Fruit fly (Drosophila melanogaster): Measurements from ENCODE around the gene Cbp80.
A peak's percentile ranks its signal among the peaks of the same experiment; 100 is the strongest.

Cbp80 gene

DNA sequence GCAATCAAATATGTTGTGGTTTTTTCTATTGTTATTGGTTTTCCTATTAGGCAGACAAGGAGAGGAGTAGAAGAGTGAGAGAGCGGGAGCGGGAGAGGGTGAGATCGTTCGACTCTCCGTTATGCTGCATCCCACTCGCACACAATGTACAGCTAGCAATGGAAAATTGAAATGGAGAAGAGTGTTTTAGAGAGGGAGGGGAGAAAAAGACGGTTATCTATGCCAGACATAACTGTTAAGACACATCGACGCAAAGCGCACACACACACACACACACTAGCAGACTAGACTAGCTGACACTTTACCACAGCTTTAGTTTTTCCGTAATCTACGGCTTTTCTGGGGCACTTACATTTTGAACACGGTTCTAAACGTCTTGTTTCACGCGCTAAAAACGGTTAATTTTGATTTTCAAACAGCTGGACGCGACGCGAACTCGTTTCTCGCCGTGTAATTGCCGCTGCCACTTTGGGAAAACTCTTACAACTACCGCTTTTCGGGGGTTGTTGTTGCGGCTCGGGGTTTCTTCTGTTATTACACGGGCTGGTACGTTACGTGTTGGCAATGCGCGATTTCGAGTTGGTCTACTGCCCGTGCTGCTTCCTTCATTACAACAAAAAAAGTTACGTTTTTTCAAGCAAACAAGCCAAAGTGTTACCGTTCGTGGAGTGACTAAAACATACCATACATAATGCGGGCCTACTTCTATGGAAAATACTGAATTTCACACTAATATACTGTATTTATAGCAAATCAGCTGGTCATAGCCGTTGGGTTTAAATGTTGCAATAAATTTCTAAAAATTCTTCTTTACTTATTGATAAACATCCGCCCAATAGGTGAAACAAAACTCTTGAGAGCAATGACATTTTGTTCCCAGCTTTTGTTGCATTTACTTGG, 29.3 kb downstream of the Cbp80 start, which contains the start of gene fzr:
fzr (minus strand) TSS at position 625 of the 900 bp plus-strand sequence.
- TF ChIP-seq CG8478 (optimal IDR thresholded peaks at IDR 0.05) (no peak), CTCF (optimal IDR thresholded peaks at IDR 0.05) (no peak)

DNA sequence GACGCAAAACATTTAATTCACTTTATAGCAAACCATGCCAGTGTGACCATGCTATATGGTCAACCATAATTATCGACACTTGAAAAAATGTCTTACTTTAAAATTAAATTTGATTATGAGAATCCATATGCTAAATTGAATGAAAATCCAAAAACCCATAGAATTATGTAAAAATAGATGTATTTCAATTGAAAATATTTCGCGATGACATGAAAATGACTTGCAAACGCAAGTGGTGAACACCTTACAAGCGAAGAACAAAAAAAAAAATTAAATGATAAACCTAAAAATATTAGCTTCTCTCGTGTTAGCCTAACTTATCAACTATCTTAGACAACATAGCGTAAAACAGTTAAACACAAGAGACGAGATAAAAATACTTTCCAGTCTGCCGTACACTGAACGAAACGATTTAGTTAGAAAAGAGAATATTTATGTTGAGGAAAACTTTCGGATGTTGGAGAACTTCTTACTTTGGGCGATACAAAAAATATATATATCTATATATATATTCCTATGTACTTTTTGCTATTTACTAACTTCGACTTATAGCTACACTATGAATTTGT, 30.1 kb downstream of the Cbp80 start:
- TF ChIP-seq CG8478 (optimal IDR thresholded peaks at IDR 0.05) (no peak), CTCF (optimal IDR thresholded peaks at IDR 0.05) (no peak)

DNA sequence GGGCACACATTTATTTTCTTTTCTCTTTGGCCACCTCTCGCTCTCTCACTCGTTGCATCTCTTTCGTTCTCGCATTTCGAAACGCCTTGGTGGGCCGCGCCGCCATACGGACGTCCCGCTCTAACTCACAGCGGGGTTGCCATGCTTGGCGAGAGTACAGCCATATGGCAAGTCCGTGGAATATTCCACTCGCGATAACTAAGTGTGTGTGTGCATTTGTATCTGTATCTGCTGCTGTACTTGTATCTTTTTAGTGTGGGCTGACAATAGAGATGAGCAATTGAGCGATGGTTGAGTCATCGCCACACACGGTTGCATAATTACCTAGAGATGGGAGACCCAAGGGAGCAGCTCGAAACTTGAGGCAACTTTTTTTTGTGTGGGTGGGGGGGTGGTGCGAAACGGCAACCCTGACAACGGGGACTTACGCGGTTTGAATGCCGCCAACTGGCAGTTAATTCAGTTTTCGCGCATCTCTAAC, 34.7 kb downstream of the Cbp80 start:
- no peak for TF ChIP-seq CTCF (optimal IDR thresholded peaks at IDR 0.05)
- no peak for TF ChIP-seq CG8478 (optimal IDR thresholded peaks at IDR 0.05)

DNA sequence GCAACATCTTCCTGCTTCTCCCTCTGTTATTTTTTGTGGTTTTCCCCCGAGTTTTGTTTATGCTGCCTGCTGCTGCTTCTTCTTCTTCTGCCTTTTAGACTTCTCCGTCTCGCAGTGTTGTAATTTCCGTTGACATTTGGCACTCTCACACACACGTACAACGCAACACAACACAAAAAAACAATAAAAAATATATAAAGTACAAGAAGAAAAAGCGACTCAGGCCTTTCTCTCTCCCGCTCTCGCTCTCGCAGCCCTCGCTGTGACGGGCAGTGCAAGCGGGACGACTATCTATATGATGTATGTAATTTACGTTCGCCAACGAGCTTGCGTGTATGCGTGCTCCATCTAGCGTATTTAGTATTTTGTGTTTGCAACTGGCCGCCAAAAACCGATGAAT, 36.3 kb downstream of the Cbp80 start:
- TF ChIP-seq CTCF (optimal IDR thresholded peaks at IDR 0.05) (no peak), CG8478 (optimal IDR thresholded peaks at IDR 0.05) (no peak)

DNA sequence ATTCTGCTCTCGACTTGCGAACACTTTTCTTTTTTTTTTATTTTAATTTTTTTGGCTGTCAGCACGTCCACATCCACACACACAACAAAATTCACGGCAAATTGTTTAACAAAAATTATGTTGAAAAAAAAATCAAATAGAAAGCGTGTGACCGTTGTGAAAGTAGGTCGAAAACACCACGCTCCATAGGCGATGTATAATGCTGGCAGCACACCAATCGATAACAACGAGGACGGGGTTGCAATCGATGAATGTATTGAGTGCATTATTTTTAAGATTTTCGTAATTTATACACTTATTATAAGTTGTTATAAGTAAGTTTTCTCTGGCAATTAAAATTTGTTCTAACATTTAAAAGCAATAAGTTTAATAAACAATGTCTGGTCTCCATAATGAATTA, 36.9 kb downstream of the Cbp80 start, which contains the start of gene Pp2C1:
Pp2C1 (minus strand) TSS at position 181 of the 400 bp plus-strand sequence.
- TF ChIP-seq CG8478 (optimal IDR thresholded peaks at IDR 0.05) (no peak), CTCF (optimal IDR thresholded peaks at IDR 0.05) (peak in 1 of 2 experiments; percentile 1)

DNA sequence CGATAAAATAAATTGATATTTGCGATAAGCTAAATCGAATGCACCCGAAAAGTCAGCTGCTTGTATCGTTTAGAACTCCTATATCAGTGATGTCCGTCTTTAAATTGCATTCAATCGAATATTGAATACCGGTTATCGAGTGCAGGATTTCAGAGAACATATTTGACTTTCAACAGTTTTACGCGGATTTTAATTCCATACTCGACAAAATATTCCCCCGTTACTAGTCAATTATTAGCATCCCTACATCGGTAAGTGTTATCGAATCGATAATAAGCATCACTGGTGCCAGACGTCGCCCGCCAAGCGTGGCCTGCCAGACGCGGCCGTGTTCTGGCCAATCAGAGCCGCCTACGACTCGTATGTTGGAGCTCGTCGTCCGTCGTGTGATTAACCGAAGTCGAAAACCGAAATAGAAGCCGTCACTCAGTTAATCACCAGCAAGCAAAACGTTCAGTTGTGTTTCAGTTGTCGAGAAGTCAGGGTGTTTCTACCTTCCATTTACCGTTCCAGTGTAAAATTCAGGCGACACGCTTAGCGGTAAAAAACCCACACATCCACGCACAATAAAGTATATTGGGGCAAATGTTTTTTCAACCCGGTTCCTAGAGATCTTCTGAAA, 38.1 kb downstream of the Cbp80 start, which contains the start of gene ctp:
ctp (plus strand) TSS at position 23 of the 622 bp plus-strand sequence.
- TF ChIP-seq CG8478 (optimal IDR thresholded peaks at IDR 0.05) (no peak), CTCF (optimal IDR thresholded peaks at IDR 0.05) (no peak)

DNA sequence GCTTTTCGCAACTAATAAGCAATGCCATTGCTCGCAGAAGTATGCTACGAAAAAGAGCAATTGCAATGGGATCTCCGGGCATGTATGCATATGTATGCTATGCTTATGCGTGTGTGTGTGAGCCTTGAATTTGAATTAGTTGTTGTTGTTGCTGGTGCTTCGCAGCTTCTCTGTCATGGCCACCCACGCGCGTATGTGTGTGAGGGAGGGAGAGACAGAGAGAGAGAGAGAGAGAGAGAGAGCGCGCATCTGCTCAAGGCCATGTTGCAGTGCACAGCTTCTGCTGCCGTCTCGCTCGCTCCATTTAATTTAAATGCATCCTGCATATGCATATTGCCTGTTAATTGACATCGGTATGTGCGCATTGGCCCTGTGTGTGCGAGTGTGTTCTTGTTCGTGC, 41.0 kb downstream of the Cbp80 start:
- TF ChIP-seq CG8478 (optimal IDR thresholded peaks at IDR 0.05), result no peak
- no peak for TF ChIP-seq CTCF (optimal IDR thresholded peaks at IDR 0.05)

DNA sequence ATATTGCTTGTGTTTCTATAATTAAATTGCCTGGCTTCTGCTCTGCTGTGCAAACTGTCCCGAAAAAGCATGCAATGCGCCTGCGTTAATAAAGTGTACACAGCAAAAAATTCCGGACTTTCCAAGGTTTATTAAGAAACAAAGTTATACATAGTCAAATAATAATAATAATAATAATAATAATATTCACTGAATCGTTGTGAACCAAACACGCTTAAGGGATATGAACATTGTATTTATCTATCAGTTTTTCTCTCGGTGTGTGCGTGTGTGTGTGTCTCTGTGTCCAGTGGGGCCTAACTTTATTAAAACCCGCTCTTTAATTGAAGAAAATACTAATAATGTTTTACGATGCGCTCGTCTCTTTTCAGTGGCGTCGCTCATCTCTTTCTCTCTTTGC, 41.4 kb downstream of the Cbp80 start:
- TF ChIP-seq CG8478 (optimal IDR thresholded peaks at IDR 0.05) (no peak), CTCF (optimal IDR thresholded peaks at IDR 0.05) (no peak)

DNA sequence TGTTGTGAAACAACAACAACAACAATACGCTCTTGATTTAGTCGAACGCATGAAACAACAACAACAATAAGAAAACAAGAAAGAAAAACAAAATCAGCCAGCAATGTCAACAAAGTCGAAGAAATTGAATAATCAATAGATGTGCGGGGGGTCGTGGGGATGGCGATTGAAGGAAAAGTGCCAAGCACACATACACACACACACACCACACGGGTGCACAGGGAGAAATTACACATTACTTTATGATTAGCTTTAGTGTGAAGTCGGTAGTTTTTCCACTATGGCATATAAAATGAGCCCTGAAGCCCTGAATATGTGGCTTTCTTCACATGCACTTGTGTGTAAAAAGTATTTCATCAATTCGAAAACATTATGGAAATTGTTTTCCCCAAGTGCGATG, 43.1 kb downstream of the Cbp80 start:
- TF ChIP-seq CG8478 (optimal IDR thresholded peaks at IDR 0.05) (no peak), CTCF (optimal IDR thresholded peaks at IDR 0.05) (no peak)

DNA sequence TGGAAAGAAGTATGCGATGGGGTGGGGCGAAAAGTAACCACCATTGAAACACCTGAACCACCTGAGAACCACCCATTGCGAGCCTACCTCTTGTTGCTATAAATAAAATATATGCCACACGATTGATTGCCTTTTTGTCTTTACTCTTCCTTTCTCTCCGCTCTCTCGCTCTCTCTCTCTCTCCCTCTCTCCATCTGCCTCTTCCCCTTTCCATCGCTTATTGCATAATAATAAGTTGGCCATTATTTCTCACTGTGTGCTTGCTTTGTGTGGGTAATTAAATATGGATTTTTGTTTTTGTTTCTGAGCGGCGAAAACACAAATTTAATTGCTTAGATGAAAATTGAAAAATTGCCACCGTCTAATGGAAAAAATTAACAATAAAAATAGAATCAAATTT, 44.3 kb downstream of the Cbp80 start:
- no peak for TF ChIP-seq CTCF (optimal IDR thresholded peaks at IDR 0.05)
- TF ChIP-seq CG8478 (optimal IDR thresholded peaks at IDR 0.05), result no peak

DNA sequence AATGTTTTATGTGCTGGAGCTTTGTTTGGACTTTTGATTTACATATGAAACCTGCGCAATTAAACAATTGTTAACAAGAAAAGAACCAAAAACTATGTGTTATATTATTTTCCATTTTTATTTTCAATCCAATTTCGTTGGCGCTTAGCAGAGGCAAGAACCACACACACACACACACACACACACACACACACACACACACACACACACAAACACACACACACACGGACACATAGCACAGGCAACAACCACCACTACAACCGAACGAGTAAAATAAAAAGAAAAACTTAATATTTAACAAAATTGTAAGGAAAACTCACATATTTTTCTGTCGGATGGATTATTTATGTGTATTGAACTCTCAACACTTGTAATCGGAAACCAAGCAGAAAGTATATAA, 49.6 kb downstream of the Cbp80 start:
- TF ChIP-seq CTCF (optimal IDR thresholded peaks at IDR 0.05), result no peak
- no peak for TF ChIP-seq CG8478 (optimal IDR thresholded peaks at IDR 0.05)

DNA sequence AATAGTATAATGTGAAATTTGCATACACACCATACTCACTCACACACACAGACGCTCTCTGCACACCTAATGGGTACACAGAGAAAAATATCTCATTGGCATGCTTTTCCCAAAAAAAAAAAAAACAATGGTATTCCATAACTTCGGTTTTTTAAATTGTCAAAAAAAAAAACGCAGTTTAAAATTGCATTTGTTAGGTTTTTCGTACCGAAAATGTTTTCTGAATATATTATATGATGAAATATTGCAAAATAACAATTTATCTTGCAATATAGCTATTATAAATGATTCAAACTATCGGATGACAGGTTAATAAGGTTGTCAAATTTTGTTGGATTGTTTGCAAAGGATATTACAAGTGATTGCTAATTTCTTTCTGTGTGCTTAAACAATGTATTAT, 50.0 kb downstream of the Cbp80 start:
- TF ChIP-seq CG8478 (optimal IDR thresholded peaks at IDR 0.05) (no peak), CTCF (optimal IDR thresholded peaks at IDR 0.05) (no peak)

DNA sequence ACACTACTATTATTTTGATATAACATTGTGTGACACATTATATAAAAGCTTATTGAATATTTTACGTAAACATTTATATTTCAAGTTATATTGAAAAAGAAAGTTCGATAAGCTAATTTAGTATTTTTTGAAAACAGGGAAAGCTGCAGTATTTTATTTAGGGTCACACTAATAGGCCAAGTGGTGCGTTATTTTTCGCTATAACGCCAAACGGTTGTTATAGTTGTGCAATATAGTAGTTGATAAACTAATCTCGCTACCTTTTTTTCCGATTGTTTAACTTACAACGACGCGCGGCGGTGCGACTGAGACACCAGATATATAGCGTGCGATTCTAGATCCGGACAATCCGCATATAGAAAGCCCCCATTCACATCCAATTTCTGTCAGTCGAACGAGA, 52.3 kb downstream of the Cbp80 start, which contains the start of gene Pdha:
Pdha (plus strand) TSS at position 167 of the 400 bp plus-strand sequence.
- no peak for TF ChIP-seq CTCF (optimal IDR thresholded peaks at IDR 0.05)
- TF ChIP-seq CG8478 (optimal IDR thresholded peaks at IDR 0.05), result no peak

DNA sequence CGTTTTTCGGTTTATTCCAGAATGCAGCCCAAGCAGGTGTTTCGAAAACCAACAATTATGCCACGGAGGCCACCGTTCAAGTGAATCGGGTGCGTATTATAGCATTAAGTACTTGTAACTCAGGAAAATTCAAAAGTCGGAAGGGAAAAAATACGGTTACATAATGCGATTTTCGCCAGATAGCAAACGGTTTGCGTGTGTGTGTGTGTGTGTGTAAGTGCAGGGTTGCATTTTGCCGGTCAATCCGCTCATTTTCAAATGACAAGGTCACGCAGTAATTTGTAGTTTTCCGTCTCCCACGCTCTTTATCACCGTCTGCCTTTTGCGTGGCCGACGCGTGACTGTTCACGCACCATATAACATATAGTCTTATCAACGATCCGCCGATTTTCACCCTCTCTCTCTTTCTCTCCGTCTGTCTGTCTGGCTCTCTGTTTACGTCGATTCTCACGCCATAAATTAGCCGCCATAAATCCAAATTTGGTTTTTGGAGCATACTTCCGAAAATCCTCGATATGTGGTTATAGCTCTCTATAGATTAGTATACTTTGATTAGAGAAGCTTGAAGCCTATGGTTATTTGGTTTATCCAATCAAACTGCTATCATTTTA, 53.1 kb downstream of the Cbp80 start:
- TF ChIP-seq CG8478 (optimal IDR thresholded peaks at IDR 0.05) (no peak), CTCF (optimal IDR thresholded peaks at IDR 0.05) (no peak)

DNA sequence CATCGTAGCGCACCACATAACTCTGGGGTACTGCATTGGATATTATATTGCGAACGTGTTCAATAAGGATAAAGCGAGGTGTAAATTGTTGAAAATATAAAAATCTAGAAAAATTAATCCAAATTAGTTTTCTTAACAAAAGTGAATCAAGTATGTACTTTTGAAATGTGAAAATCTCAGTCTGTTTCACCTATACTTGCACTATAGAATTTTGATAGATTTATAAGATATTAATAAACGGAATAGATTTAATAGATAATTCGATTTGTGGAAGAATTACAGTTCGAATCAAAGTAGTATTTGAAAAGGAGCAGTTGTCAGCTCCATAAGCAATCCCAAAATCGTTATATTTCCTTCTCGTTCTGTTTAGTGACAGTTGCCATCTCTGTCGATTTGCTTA, 55.2 kb downstream of the Cbp80 start, which contains the start of gene CG7024:
CG7024 (plus strand) TSS at position 301 of the 400 bp plus-strand sequence.
- TF ChIP-seq CTCF (optimal IDR thresholded peaks at IDR 0.05) (no peak), CG8478 (optimal IDR thresholded peaks at IDR 0.05) (no peak)

All from S2 (cell line).